Worm (Caenorhabditis elegans) whole organism, mixed stage, embryonic: Measurements from ENCODE around the gene srd-45.
A peak's percentile ranks its signal among the peaks of the same experiment; 100 is the strongest.

Experiments
- M03D4.4 ChIP-seq: sonication (generic microtip); optimal IDR thresholded peaks from 2 replicates; lab custom pipeline; 2017; ENCODE audit warnings: mild to moderate bottlenecking, missing genetic modification characterization, missing compliant biosample characterization
- bed-3 ChIP-seq: fragments of 200-800 bp; sonication (Bioruptor generic); optimal IDR thresholded peaks from 3 replicates; lab custom pipeline; 2018; ENCODE audit warnings: mild to moderate bottlenecking, missing genetic modification characterization, moderate library complexity, missing compliant biosample characterization
- ceh-39 ChIP-seq: fragments of 150-350 bp; optimal IDR thresholded peaks from 2 replicates; lab custom pipeline; 2014; ENCODE audit warnings: missing biosample characterization, missing genetic modification characterization
- ceh-43 ChIP-seq: fragments of 200-800 bp; sonication (Bioruptor generic); optimal IDR thresholded peaks from 2 replicates; lab custom pipeline; 2018; ENCODE audit warnings: mild to moderate bottlenecking, missing genetic modification characterization, moderate library complexity, missing compliant biosample characterization
- ces-1 ChIP-seq: fragments of 150-350 bp; optimal IDR thresholded peaks from 2 replicates; lab custom pipeline; 2014; ENCODE audit warnings: missing biosample characterization, missing genetic modification reagents, missing genetic modification characterization
- cnd-1 ChIP-seq: fragments of 200-800 bp; sonication (Bioruptor generic); optimal IDR thresholded peaks from 2 replicates; lab custom pipeline; 2018; ENCODE audit warnings: mild to moderate bottlenecking, missing genetic modification characterization, missing compliant biosample characterization
- drap-1 ChIP-seq: fragments of 200-800 bp; sonication (Bioruptor generic); optimal IDR thresholded peaks from 3 replicates; lab custom pipeline; 2018; ENCODE audit warnings: mild to moderate bottlenecking, missing genetic modification characterization, missing compliant biosample characterization
- elt-1 ChIP-seq: sonication (generic microtip); optimal IDR thresholded peaks from 2 replicates; lab custom pipeline; 2017; ENCODE audit warnings: missing genetic modification characterization, mild to moderate bottlenecking, missing compliant biosample characterization, antibody characterized with exemption, moderate library complexity, borderline replicate concordance; ENCODE audit not compliant: insufficient read depth
- elt-3 ChIP-seq: fragments of 150-350 bp; optimal IDR thresholded peaks from 2 replicates; lab custom pipeline; 2014; ENCODE audit warnings: missing biosample characterization, missing genetic modification characterization
- flh-1 ChIP-seq: fragments of 200-800 bp; sonication (Bioruptor generic); optimal IDR thresholded peaks from 2 replicates; lab custom pipeline; 2018; ENCODE audit warnings: mild to moderate bottlenecking, missing genetic modification characterization, moderate library complexity, missing compliant biosample characterization
- ham-2 ChIP-seq: fragments of 200-800 bp; sonication (Bioruptor generic); optimal IDR thresholded peaks from 2 replicates; lab custom pipeline; 2018; ENCODE audit warnings: mild to moderate bottlenecking, missing genetic modification characterization, missing compliant biosample characterization
- hlh-1 ChIP-seq: fragments of 150-350 bp; optimal IDR thresholded peaks from 2 replicates; lab custom pipeline; 2014; ENCODE audit warnings: missing biosample characterization, missing genetic modification reagents, missing genetic modification characterization
- lin-13 ChIP-seq: fragments of 150-350 bp; optimal IDR thresholded peaks from 2 replicates; lab custom pipeline; 2014; ENCODE audit warnings: missing biosample characterization, missing genetic modification characterization
- lsy-2 ChIP-seq: fragments of 150-350 bp; optimal IDR thresholded peaks from 2 replicates; lab custom pipeline; 2014; ENCODE audit warnings: missing biosample characterization, missing genetic modification characterization
- mab-5 ChIP-seq: fragments of 150-350 bp; optimal IDR thresholded peaks from 2 replicates; lab custom pipeline; 2014; ENCODE audit warnings: missing biosample characterization, missing genetic modification characterization
- mep-1 ChIP-seq: fragments of 150-350 bp; optimal IDR thresholded peaks from 2 replicates; lab custom pipeline; 2017; ENCODE audit warnings: missing biosample characterization, missing genetic modification reagents, missing genetic modification characterization, inconsistent platforms
- mls-2 ChIP-seq: sonication (generic microtip); optimal IDR thresholded peaks from 2 replicates; lab custom pipeline; 2016; ENCODE audit warnings: mild to moderate bottlenecking, missing genetic modification characterization, moderate library complexity, missing compliant biosample characterization
- nhr-12 ChIP-seq: fragments of 150-350 bp; optimal IDR thresholded peaks from 2 replicates; lab custom pipeline; 2014; ENCODE audit warnings: missing biosample characterization, missing genetic modification characterization
- nhr-2 ChIP-seq: fragments of 150-350 bp; optimal IDR thresholded peaks from 2 replicates; lab custom pipeline; 2014; ENCODE audit warnings: missing biosample characterization, missing genetic modification characterization
- nhr-237 ChIP-seq: fragments of 150-350 bp; optimal IDR thresholded peaks from 2 replicates; lab custom pipeline; 2014; ENCODE audit warnings: missing biosample characterization, missing genetic modification characterization
- nhr-28 ChIP-seq: fragments of 150-350 bp; optimal IDR thresholded peaks from 2 replicates; lab custom pipeline; 2014; ENCODE audit warnings: missing biosample characterization, missing genetic modification characterization
- nhr-76 ChIP-seq: sonication (generic microtip); optimal IDR thresholded peaks from 2 replicates; lab custom pipeline; 2017; ENCODE audit warnings: missing biosample characterization, missing genetic modification characterization
- pha-4 ChIP-seq: fragments of 150-350 bp; optimal IDR thresholded peaks from 2 replicates; lab custom pipeline; 2018; ENCODE audit warnings: missing biosample characterization, missing genetic modification reagents, missing genetic modification characterization
- sem-2 ChIP-seq: fragments of 200-800 bp; sonication (Bioruptor generic); optimal IDR thresholded peaks from 2 replicates; lab custom pipeline; 2018; ENCODE audit warnings: mild to moderate bottlenecking, missing genetic modification characterization, missing compliant biosample characterization
- sptf-1 ChIP-seq: sonication (generic microtip); optimal IDR thresholded peaks from 2 replicates; lab custom pipeline; 2017; ENCODE audit warnings: mild to moderate bottlenecking, missing genetic modification characterization, moderate library complexity, missing compliant biosample characterization
- tbx-8 ChIP-seq: fragments of 200-800 bp; sonication (Bioruptor generic); optimal IDR thresholded peaks from 2 replicates; lab custom pipeline; 2018; ENCODE audit warnings: mild to moderate bottlenecking, missing genetic modification characterization, moderate library complexity, missing compliant biosample characterization
- unc-120 ChIP-seq: sonication (generic microtip); optimal IDR thresholded peaks from 2 replicates; lab custom pipeline; 2017; ENCODE audit warnings: missing genetic modification characterization, missing compliant biosample characterization; ENCODE audit not compliant: poor library complexity, severe bottlenecking
- unc-39 ChIP-seq: fragments of 150-350 bp; optimal IDR thresholded peaks from 2 replicates; lab custom pipeline; 2014; ENCODE audit warnings: missing biosample characterization, missing genetic modification characterization
- unc-62 ChIP-seq: fragments of 150-350 bp; optimal IDR thresholded peaks from 2 replicates; lab custom pipeline; 2014; ENCODE audit warnings: missing biosample characterization, missing genetic modification reagents, missing genetic modification characterization
- ztf-11 ChIP-seq: fragments of 150-350 bp; optimal IDR thresholded peaks from 2 replicates; lab custom pipeline; 2014; ENCODE audit warnings: missing biosample characterization, missing genetic modification characterization

srd-45 gene

DNA sequence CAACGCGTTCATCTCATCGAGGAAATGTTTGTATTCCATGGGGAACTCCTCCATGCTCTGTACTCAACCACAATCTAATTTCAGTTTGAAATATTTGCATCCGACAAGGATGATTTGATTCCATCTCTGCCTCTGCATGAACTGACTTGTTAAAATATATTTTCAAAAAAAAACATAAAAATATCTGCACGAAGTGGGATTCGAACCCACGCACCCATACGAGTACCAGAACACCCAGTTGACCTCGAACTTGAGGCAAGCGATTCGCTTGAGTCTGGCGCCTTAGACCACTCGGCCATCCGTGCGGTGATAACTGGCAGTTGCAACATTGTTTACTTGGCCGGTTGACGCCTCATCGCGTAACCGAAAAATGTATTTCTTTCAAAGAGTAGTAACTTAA is 19.0 kb downstream of the srd-45 start:
- TF ChIP-seq M03D4.4 (tag; lab: Kevin White, UChicago) = peak; percentile 39
- TF ChIP-seq tbx-8 (GFP tag; lab: Kevin White, UChicago) = no peak
- no peak for TF ChIP-seq ztf-11 (tag; lab: Kevin White, UChicago)
- TF ChIP-seq sem-2 (GFP tag; lab: Kevin White, UChicago) = no peak
- no peak for TF ChIP-seq nhr-12 (tag; lab: Kevin White, UChicago)
- no peak for TF ChIP-seq mls-2 (tag; lab: Kevin White, UChicago)
- TF ChIP-seq mep-1 (tag; lab: Kevin White, UChicago) = no peak
- no peak for TF ChIP-seq ces-1 (GFP tag; lab: Kevin White, UChicago)
- no peak for TF ChIP-seq elt-3
- no peak for TF ChIP-seq ceh-43 (GFP tag; lab: Kevin White, UChicago)
- TF ChIP-seq sptf-1 = no peak
- TF ChIP-seq drap-1 (GFP tag; lab: Kevin White, UChicago) = peak; percentile 13
- no peak for TF ChIP-seq nhr-76
- TF ChIP-seq unc-39 (tag; lab: Kevin White, UChicago) = no peak
- TF ChIP-seq mab-5 (tag; lab: Kevin White, UChicago) = no peak
- TF ChIP-seq unc-120 (tag; lab: Kevin White, UChicago) = peak; percentile 23
- no peak for TF ChIP-seq unc-62 (GFP tag; lab: Kevin White, UChicago)
- no peak for TF ChIP-seq lsy-2 (tag; lab: Kevin White, UChicago)
- TF ChIP-seq ceh-39 (tag; lab: Kevin White, UChicago) = no peak
- no peak for TF ChIP-seq elt-1 (tag; lab: Kevin White, UChicago)
- TF ChIP-seq bed-3 (GFP tag; lab: Kevin White, UChicago) = no peak
- TF ChIP-seq pha-4 (tag; lab: Kevin White, UChicago) = no peak
- no peak for TF ChIP-seq cnd-1 (tag; lab: Kevin White, UChicago)
- no peak for TF ChIP-seq ham-2
- TF ChIP-seq, all 35 proteins: peak for 3

DNA sequence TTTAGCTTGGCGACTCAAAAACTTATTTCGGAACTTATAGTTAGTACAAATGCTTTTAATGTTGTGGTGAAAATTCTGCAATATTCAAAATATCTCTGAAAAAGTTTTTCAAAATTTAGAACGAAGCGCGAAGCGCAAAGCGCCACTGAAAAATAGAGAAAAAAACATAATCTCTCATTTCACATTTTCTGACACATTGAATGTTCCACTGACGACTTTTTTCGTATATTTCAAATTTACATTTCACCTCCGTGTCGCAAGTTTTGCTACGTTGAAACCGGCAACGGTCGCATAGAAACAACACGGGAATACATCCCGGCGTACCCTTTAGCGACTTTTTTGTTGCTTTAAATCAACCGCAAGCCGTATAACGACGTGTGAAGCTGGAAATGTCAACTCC is 19.6 kb downstream of the srd-45 start, which contains the start of gene F42F12.14:
Gene F42F12.14 (plus strand): TSS at position 301 of the 400 bp plus-strand sequence.
- no peak for TF ChIP-seq nhr-237 (tag; lab: Kevin White, UChicago)
- no peak for TF ChIP-seq tbx-8 (GFP tag; lab: Kevin White, UChicago)
- no peak for TF ChIP-seq elt-1 (tag; lab: Kevin White, UChicago)
- no peak for TF ChIP-seq lsy-2 (tag; lab: Kevin White, UChicago)

- TF ChIP-seq pha-4 (tag; lab: Kevin White, UChicago) (peak; percentile 3), sptf-1 (no peak)
Measured at ce11 chrX:12350207-12350606, 21.4 kb downstream of the srd-45 start, which contains the start of gene F42F12.3. Gene F42F12.3 (plus strand): TSS chrX:12350578.

ce11 chrX:12352872-12353271 is 24.1 kb downstream of the srd-45 start, which contains the start of gene F42F12.4:
Gene F42F12.4 (minus strand): TSS chrX:12352947.
- no peak for TF ChIP-seq flh-1 (GFP tag; lab: Kevin White, UChicago)

DNA sequence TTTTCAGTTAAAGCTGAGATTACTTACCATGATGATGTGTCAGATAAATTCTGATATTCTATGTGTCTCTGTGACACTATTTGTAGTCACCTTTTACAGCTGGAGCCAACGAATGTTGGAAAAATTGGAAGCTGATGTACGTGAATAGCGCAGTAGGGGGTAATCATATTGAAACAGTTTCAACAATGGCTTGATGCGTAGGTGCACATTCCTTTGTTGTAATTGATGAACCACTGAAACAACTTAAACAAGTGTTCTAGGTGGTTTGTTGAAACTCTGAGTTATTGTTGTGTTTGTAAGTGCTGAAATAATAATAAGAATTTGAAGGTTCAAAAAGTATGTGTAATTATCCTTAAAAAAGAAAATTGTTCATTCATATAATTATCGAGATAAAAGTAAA is 27.8 kb downstream of the srd-45 start, which contains the start of gene nspc-12:
Gene nspc-12 (minus strand): TSS at position 101 of the 400 bp plus-strand sequence.
- no peak for TF ChIP-seq bed-3 (GFP tag; lab: Kevin White, UChicago)
- no peak for TF ChIP-seq unc-39 (tag; lab: Kevin White, UChicago)
- TF ChIP-seq nhr-2 = no peak
- TF ChIP-seq pha-4 (tag; lab: Kevin White, UChicago) = no peak
- TF ChIP-seq hlh-1 = no peak
- TF ChIP-seq ceh-39 (tag; lab: Kevin White, UChicago) = no peak

ce11 chrX:12357127-12357526 is 28.4 kb downstream of the srd-45 start, which contains the start of gene nspc-13:
Gene nspc-13 (plus strand): TSS chrX:12357427.
- TF ChIP-seq tbx-8 (GFP tag; lab: Kevin White, UChicago) (no peak), ham-2 (no peak), nhr-76 (no peak), ztf-11 (tag; lab: Kevin White, UChicago) (no peak), cnd-1 (tag; lab: Kevin White, UChicago) (no peak), unc-62 (GFP tag; lab: Kevin White, UChicago) (no peak), unc-39 (tag; lab: Kevin White, UChicago) (no peak), ceh-43 (GFP tag; lab: Kevin White, UChicago) (no peak), lin-13 (no peak), sem-2 (GFP tag; lab: Kevin White, UChicago) (no peak), nhr-28 (no peak), unc-120 (tag; lab: Kevin White, UChicago) (no peak), M03D4.4 (tag; lab: Kevin White, UChicago) (no peak), drap-1 (GFP tag; lab: Kevin White, UChicago) (no peak), ces-1 (GFP tag; lab: Kevin White, UChicago) (no peak)
